5 fruit fly cellular contexts compared by ENCODE assay signal in genomic region chr3L:21343254-21344083, dm6.
TF ChIP-seq lines count a peak whose summit lies in the region.

Tbc1d8-9 (minus strand) TSS chr3L:21343716.
CG32436 (plus strand) TSS chr3L:21344033.

- TF ChIP-seq CTCF in whole organism, embryonic (GFP tag; optimal IDR thresholded peaks at IDR 0.05; lab: Kevin White, UChicago), result peak; percentile 15

TF ChIP-seq in whole organism, adult, 20 proteins besides CTCF, POLR2A, EP300 and RAD21 (continues in another document):
- TF ChIP-seq CG33017 (tag; optimal IDR thresholded peaks at IDR 0.05; lab: Kevin White, UChicago), result peak; percentile 27
- no peak for TF ChIP-seq ovo (GFP tag; optimal IDR thresholded peaks at IDR 0.05; lab: Kevin White, UChicago)
- peak; percentile 49 for TF ChIP-seq bab1 (GFP tag; optimal IDR thresholded peaks at IDR 0.05; lab: Kevin White, UChicago)
- no peak for TF ChIP-seq Crg-1 (GFP tag; optimal IDR thresholded peaks at IDR 0.05; lab: Kevin White, UChicago)
- TF ChIP-seq CG7101 (tag; optimal IDR thresholded peaks at IDR 0.05; lab: Kevin White, UChicago), result peak; percentile 17
- peak; percentile 42 for TF ChIP-seq CG7045 (GFP tag; optimal IDR thresholded peaks at IDR 0.05; lab: Kevin White, UChicago)
- no peak for TF ChIP-seq toe (GFP tag; optimal IDR thresholded peaks at IDR 0.05; lab: Kevin White, UChicago)
- TF ChIP-seq CG14711 (tag; optimal IDR thresholded peaks at IDR 0.05; lab: Kevin White, UChicago), result peak; percentile 5
- peak; percentile 33 for TF ChIP-seq tj (GFP tag; optimal IDR thresholded peaks at IDR 0.05; lab: Kevin White, UChicago)
- no peak for TF ChIP-seq CG5204 (GFP tag; optimal IDR thresholded peaks at IDR 0.05; lab: Kevin White, UChicago)
- no peak for TF ChIP-seq pad (GFP tag; optimal IDR thresholded peaks at IDR 0.05; lab: Kevin White, UChicago)
- TF ChIP-seq CG12768 (GFP tag; optimal IDR thresholded peaks at IDR 0.05; lab: Kevin White, UChicago), result no peak
- no peak for TF ChIP-seq Clk (GFP tag; optimal IDR thresholded peaks at IDR 0.05; lab: Kevin White, UChicago)
- TF ChIP-seq CG1620 (GFP tag; optimal IDR thresholded peaks at IDR 0.05; lab: Kevin White, UChicago), result no peak
- peak; percentile 37 for TF ChIP-seq cic (GFP tag; optimal IDR thresholded peaks at IDR 0.05; lab: Kevin White, UChicago)
- no peak for TF ChIP-seq kay (GFP tag; lab: Kevin White, UChicago; ENCODE audit: borderline replicate concordance)
- TF ChIP-seq cnc (optimal IDR thresholded peaks at IDR 0.05; lab: Kevin White, UChicago), result no peak
- peak; percentile 67 for TF ChIP-seq Mnt (GFP tag; optimal IDR thresholded peaks at IDR 0.05; lab: Kevin White, UChicago)
- peak; percentile 9 for TF ChIP-seq CG11617 (GFP tag; optimal IDR thresholded peaks at IDR 0.05; lab: Kevin White, UChicago)

TF ChIP-seq in whole organism, embryonic, 481 proteins besides CTCF, POLR2A, EP300 and RAD21 (continues in another document):
- TF ChIP-seq CG8281 (tag; optimal IDR thresholded peaks at IDR 0.05; lab: Kevin White, UChicago) (no peak), YL-1 (GFP tag; optimal IDR thresholded peaks at IDR 0.05; lab: Kevin White, UChicago) (peak; percentile 37), Dbx (GFP tag; IDR thresholded peaks at IDR 0.05; lab: Robert Waterston, UW) (no peak), CG7786 (GFP tag; optimal IDR thresholded peaks at IDR 0.05; lab: Kevin White, UChicago) (no peak), CG15073 (GFP tag; optimal IDR thresholded peaks at IDR 0.05; lab: Kevin White, UChicago) (no peak), CG9437 (GFP tag; optimal IDR thresholded peaks at IDR 0.05; lab: Kevin White, UChicago) (no peak), stwl (tag; optimal IDR thresholded peaks at IDR 0.05; lab: Kevin White, UChicago) (peak; percentile 89), Drgx (GFP tag; IDR thresholded peaks at IDR 0.05; lab: Robert Waterston, UW) (no peak; the same call in 1 of the 2 replicates), Lim3 (GFP tag; IDR thresholded peaks at IDR 0.05; lab: Robert Waterston, UW) (no peak), CG12219 (GFP tag; optimal IDR thresholded peaks at IDR 0.05; lab: Kevin White, UChicago) (no peak), tap (tag; optimal IDR thresholded peaks at IDR 0.05; lab: Kevin White, UChicago) (no peak), CG2712 (tag; optimal IDR thresholded peaks at IDR 0.05; lab: Kevin White, UChicago) (peak; percentile 100), en (GFP tag; optimal IDR thresholded peaks at IDR 0.05; lab: Kevin White, UChicago) (no peak), CG33213 (GFP tag; optimal IDR thresholded peaks at IDR 0.05; lab: Kevin White, UChicago) (peak; percentile 14), CG12299 (tag; optimal IDR thresholded peaks at IDR 0.05; lab: Kevin White, UChicago) (no peak), nerfin-1 (tag; optimal IDR thresholded peaks at IDR 0.05; lab: Kevin White, UChicago) (peak; percentile 84), shn (GFP tag; optimal IDR thresholded peaks at IDR 0.05; lab: Kevin White, UChicago) (no peak), CG2116 (GFP tag; optimal IDR thresholded peaks at IDR 0.05; lab: Kevin White, UChicago) (peak; percentile 64), Eip74EF (GFP tag; optimal IDR thresholded peaks at IDR 0.05; lab: Kevin White, UChicago) (no peak)

TF ChIP-seq in whole organism, prepupa, 60 proteins besides CTCF, POLR2A, EP300 and RAD21:
- TF ChIP-seq vri (GFP tag; optimal IDR thresholded peaks at IDR 0.05; lab: Kevin White, UChicago), result peak; percentile 17
- TF ChIP-seq CG6163 (GFP tag; IDR thresholded peaks at IDR 0.05; lab: Robert Waterston, UW), result 0 out of 3 replicates have a peak, but pooled peaks have one; percentile 29
- TF ChIP-seq CG15336 (GFP tag; IDR thresholded peaks at IDR 0.05; lab: Robert Waterston, UW), result peak; percentile 49
- peak; percentile 15 for TF ChIP-seq esn (GFP tag; optimal IDR thresholded peaks at IDR 0.05; lab: Kevin White, UChicago)
- no peak for TF ChIP-seq Met (GFP tag; optimal IDR thresholded peaks at IDR 0.05; lab: Kevin White, UChicago)
- no peak for TF ChIP-seq CG7368 (GFP tag; optimal IDR thresholded peaks at IDR 0.05; lab: Kevin White, UChicago)
- TF ChIP-seq Sox14 (GFP tag; optimal IDR thresholded peaks at IDR 0.05; lab: Kevin White, UChicago), result peak; percentile 92

TF ChIP-seq in whole organism, pupa, 21 proteins besides CTCF, POLR2A, EP300 and RAD21:
- TF ChIP-seq EcR (GFP tag; optimal IDR thresholded peaks at IDR 0.05; lab: Kevin White, UChicago) (peak; percentile 8), Snoo (tag; optimal IDR thresholded peaks at IDR 0.05; lab: Kevin White, UChicago) (no peak), Ets98B (GFP tag; IDR thresholded peaks at IDR 0.05; lab: Robert Waterston, UW) (peak; percentile 59; the same call in 1 of the 2 replicates), fd96Ca (GFP tag; IDR thresholded peaks at IDR 0.05; lab: Robert Waterston, UW) (peak; percentile 66; the same call in 1 of the 3 replicates), CG32121 (GFP tag; IDR thresholded peaks at IDR 0.05; lab: Robert Waterston, UW) (peak; percentile 70), gl (tag; optimal IDR thresholded peaks at IDR 0.05; lab: Kevin White, UChicago) (no peak), CG4496 (GFP tag; IDR thresholded peaks at IDR 0.05; lab: Robert Waterston, UW) (peak; percentile 56; the same call in 2 of the 3 replicates), CG12605 (GFP tag; IDR thresholded peaks at IDR 0.05; lab: Robert Waterston, UW) (peak; percentile 47; the same call in 1 of the 2 replicates)

TF ChIP-seq in whole organism, wandering third instar larva, 38 proteins besides CTCF, POLR2A, EP300 and RAD21:
- no peak for TF ChIP-seq usp (GFP tag; optimal IDR thresholded peaks at IDR 0.05; lab: Kevin White, UChicago)
- peak; percentile 49 for TF ChIP-seq OdsH (GFP tag; optimal IDR thresholded peaks at IDR 0.05; lab: Kevin White, UChicago)
- TF ChIP-seq HLH106 (tag; optimal IDR thresholded peaks at IDR 0.05; lab: Kevin White, UChicago), result no peak
